Worm (Caenorhabditis elegans): ENCODE results near the gene acp-2.

Gene acp-2

DNA sequence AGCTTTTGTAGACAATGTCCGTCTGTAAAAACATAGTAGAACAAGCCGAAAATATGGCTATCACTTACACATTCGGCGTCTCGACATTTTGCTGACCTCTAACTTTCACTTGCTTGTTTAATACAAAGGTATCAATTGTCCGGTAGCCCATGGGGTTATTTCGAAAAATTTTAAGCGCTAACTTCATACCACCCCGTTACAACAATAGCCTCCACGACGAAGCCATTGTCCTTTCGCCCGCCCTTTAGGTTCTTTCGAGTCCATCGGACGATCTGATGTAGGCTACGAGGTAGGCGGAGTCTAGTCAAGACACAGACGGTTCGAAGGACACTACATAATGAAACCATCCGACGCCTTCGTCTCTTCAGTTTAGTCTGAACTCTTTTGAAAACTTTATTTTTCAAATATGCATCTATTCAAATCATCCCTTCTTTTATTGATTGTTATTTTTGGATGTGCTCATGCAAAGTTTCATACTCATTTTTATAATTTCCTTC is 7.0 kb upstream of the acp-2 start, which contains the start of gene lips-10:
Gene lips-10, plus strand, starts transcription at position 378 of the 497 bp plus-strand sequence.
- TF ChIP-seq elt-4 (tag; optimal IDR thresholded peaks at IDR 0.05) = no peak
- no peak for TF ChIP-seq ceh-48 (tag; optimal IDR thresholded peaks at IDR 0.05)
- no peak for TF ChIP-seq lin-11 (tag; optimal IDR thresholded peaks at IDR 0.05)
- TF ChIP-seq dve-1 (tag; optimal IDR thresholded peaks at IDR 0.05) = no peak
- no peak for TF ChIP-seq rnt-1 (tag; optimal IDR thresholded peaks at IDR 0.05)
- TF ChIP-seq nhr-11 (tag; optimal IDR thresholded peaks at IDR 0.05) = no peak
- no peak for TF ChIP-seq ceh-2 (tag; optimal IDR thresholded peaks at IDR 0.05)
- TF ChIP-seq ceh-24 (tag; optimal IDR thresholded peaks at IDR 0.05) = no peak
- no peak for TF ChIP-seq npax-4 (tag; optimal IDR thresholded peaks at IDR 0.05)
- TF ChIP-seq F13H6.1 (tag; optimal IDR thresholded peaks at IDR 0.05) = no peak
- TF ChIP-seq ttx-3 (tag; optimal IDR thresholded peaks at IDR 0.05) = no peak
- TF ChIP-seq ceh-31 (tag; optimal IDR thresholded peaks at IDR 0.05) = no peak
- no peak for TF ChIP-seq ceh-45 (GFP tag; IDR thresholded peaks at IDR 0.05)
- TF ChIP-seq ref-2 (tag; optimal IDR thresholded peaks at IDR 0.05) = no peak
- no peak for TF ChIP-seq madf-2 (tag; optimal IDR thresholded peaks at IDR 0.05)
- no peak for TF ChIP-seq che-1 (tag; optimal IDR thresholded peaks at IDR 0.05)
- no peak for TF ChIP-seq elt-2 (tag; optimal IDR thresholded peaks at IDR 0.05)

DNA sequence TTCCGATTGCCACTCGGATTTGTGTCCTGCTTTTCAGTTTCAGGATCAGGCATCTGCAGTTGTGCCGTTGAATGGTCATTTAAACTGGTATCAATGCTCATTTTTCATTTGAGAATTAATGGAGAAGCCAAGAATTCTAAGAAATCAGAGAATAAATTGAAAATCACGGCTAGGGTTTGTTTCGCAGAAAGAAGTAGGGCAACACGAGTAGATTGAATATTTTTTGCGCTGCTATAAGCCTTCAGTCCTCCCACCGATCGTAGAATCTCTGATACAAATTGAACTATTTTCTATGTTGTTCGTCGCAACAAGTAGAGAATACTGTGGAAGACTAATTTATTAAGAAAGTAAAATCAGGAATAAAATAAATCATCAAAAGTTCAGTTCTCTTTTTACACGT is 5.2 kb upstream of the acp-2 start, which contains the start of gene acp-3:
Gene acp-3, minus strand, starts transcription at position 101 of the 400 bp plus-strand sequence.
- no peak for TF ChIP-seq ceh-48 (tag; optimal IDR thresholded peaks at IDR 0.05)
- TF ChIP-seq ceh-2 (tag; optimal IDR thresholded peaks at IDR 0.05) = no peak
- no peak for TF ChIP-seq ceh-18 (tag; optimal IDR thresholded peaks at IDR 0.05)
- TF ChIP-seq ceh-31 (tag; optimal IDR thresholded peaks at IDR 0.05) = no peak
- no peak for TF ChIP-seq odd-2 (tag; optimal IDR thresholded peaks at IDR 0.05)
- no peak for TF ChIP-seq tbx-7 (tag; optimal IDR thresholded peaks at IDR 0.05)
- TF ChIP-seq hlh-8 (tag; optimal IDR thresholded peaks at IDR 0.05) = no peak
- TF ChIP-seq hlh-30 (tag; optimal IDR thresholded peaks at IDR 0.05; ENCODE audit: insufficient read depth) = no peak
- TF ChIP-seq K09A11.1 (tag; optimal IDR thresholded peaks at IDR 0.05; ENCODE audit: insufficient read depth) = no peak
- no peak for TF ChIP-seq unc-86 (tag; optimal IDR thresholded peaks at IDR 0.05)
- TF ChIP-seq elt-2 (tag; optimal IDR thresholded peaks at IDR 0.05) = no peak
- TF ChIP-seq ceh-30 (tag; optimal IDR thresholded peaks at IDR 0.05) = no peak

- TF ChIP-seq pag-3 (tag; optimal IDR thresholded peaks at IDR 0.05; ENCODE audit: borderline replicate concordance) (no peak), unc-86 (tag; optimal IDR thresholded peaks at IDR 0.05) (no peak), hlh-6 (tag; optimal IDR thresholded peaks at IDR 0.05) (no peak), ttx-3 (tag; optimal IDR thresholded peaks at IDR 0.05) (no peak), pros-1 (tag; optimal IDR thresholded peaks at IDR 0.05) (no peak), sox-4 (tag; optimal IDR thresholded peaks at IDR 0.05) (no peak), ceh-6 (GFP tag; optimal IDR thresholded peaks at IDR 0.05) (no peak), ztf-16 (tag; optimal IDR thresholded peaks at IDR 0.05) (no peak)
Observed at ce11 chrII:8435005-8435404, 3.2 kb upstream of the acp-2 start, which contains the start of gene acp-4. acp-4 (minus strand) TSS chrII:8435105.

- no peak for TF ChIP-seq dmd-4 (tag; optimal IDR thresholded peaks at IDR 0.05; ENCODE audit: borderline replicate concordance)
- TF ChIP-seq npax-4 (tag; optimal IDR thresholded peaks at IDR 0.05) = no peak
- TF ChIP-seq ceh-2 (tag; optimal IDR thresholded peaks at IDR 0.05) = no peak
- no peak for TF ChIP-seq hlh-30 (tag; optimal IDR thresholded peaks at IDR 0.05; ENCODE audit: insufficient read depth)
- TF ChIP-seq dve-1 (tag; optimal IDR thresholded peaks at IDR 0.05) = no peak
- no peak for TF ChIP-seq ceh-45 (GFP tag; IDR thresholded peaks at IDR 0.05)
- no peak for TF ChIP-seq ets-4 (tag; optimal IDR thresholded peaks at IDR 0.05)
- TF ChIP-seq ceh-19 (GFP tag; optimal IDR thresholded peaks at IDR 0.05) = no peak
- TF ChIP-seq hlh-8 (tag; optimal IDR thresholded peaks at IDR 0.05) = no peak
- no peak for TF ChIP-seq ceh-9 (tag; optimal IDR thresholded peaks at IDR 0.05)
- TF ChIP-seq nfya-1 (tag; optimal IDR thresholded peaks at IDR 0.05) = no peak
- TF ChIP-seq pax-1 (tag; optimal IDR thresholded peaks at IDR 0.05) = no peak
- no peak for TF ChIP-seq sdc-2 (tag; optimal IDR thresholded peaks at IDR 0.05)
- TF ChIP-seq zip-5 (tag; optimal IDR thresholded peaks at IDR 0.05) = no peak
- TF ChIP-seq sox-2 (GFP tag; IDR thresholded peaks at IDR 0.05) = no peak
- no peak for TF ChIP-seq lim-6 (tag; optimal IDR thresholded peaks at IDR 0.05)
- no peak for TF ChIP-seq fax-1 (tag; optimal IDR thresholded peaks at IDR 0.05)
- no peak for TF ChIP-seq T23F11.4 (GFP tag; optimal IDR thresholded peaks at IDR 0.05)
- no peak for TF ChIP-seq ceh-14 (tag; optimal IDR thresholded peaks at IDR 0.05)
- no peak for TF ChIP-seq nhr-11 (tag; optimal IDR thresholded peaks at IDR 0.05)
Observed at ce11 chrII:8428947-8429919, 2.6 kb downstream of the acp-2 start.

All from whole organism, late embryonic.